Worm (Caenorhabditis elegans) whole organism, L1 larva: ENCODE measurements around the gene F14F3.4.

Experiments used
- aly-2 ChIP-seq: fragments of 150-350 bp; optimal IDR thresholded peaks from 2 replicates; lab custom pipeline; 2014; ENCODE audit warnings: missing biosample characterization, missing genetic modification characterization
- ceh-90 ChIP-seq: sonication (generic microtip); optimal IDR thresholded peaks from 2 replicates; lab custom pipeline; 2016; ENCODE audit warnings: missing genetic modification characterization, missing compliant biosample characterization
- efl-1 ChIP-seq, 4 experiments: fragments of 150-350 bp; optimal IDR thresholded peaks in 3 of 4; peaks in 1 of 4; 1 replicate in 1 of 4; 2 replicates in 3 of 4; lab custom pipeline; 2014; ENCODE audit warnings: missing biosample characterization in 2 of 4, missing genetic modification characterization in 2 of 4, missing genetic modification reagents in 2 of 4
- elt-2 ChIP-seq: sonication (generic microtip); optimal IDR thresholded peaks from 2 replicates; lab custom pipeline; 2016; ENCODE audit warnings: missing genetic modification characterization, mild to moderate bottlenecking, inconsistent platforms, missing compliant biosample characterization, missing genetic modification reagents
- hlh-17 ChIP-seq: fragments of 200-800 bp; sonication (Bioruptor generic); optimal IDR thresholded peaks from 2 replicates; lab custom pipeline; 2018; ENCODE audit warnings: missing genetic modification characterization, mild to moderate bottlenecking, missing compliant biosample characterization, moderate library complexity, borderline replicate concordance
- mef-2 ChIP-seq: fragments of 150-350 bp; optimal IDR thresholded peaks from 2 replicates; lab custom pipeline; 2014; ENCODE audit warnings: missing biosample characterization, missing genetic modification characterization
- nhr-12 ChIP-seq: sonication (generic microtip); optimal IDR thresholded peaks from 2 replicates; lab custom pipeline; 2017; ENCODE audit warnings: missing biosample characterization, missing genetic modification characterization
- nhr-237 ChIP-seq: fragments of 150-350 bp; optimal IDR thresholded peaks from 2 replicates; lab custom pipeline; 2014; ENCODE audit warnings: missing biosample characterization, missing genetic modification characterization
- sptf-1 ChIP-seq: fragments of 150-350 bp; optimal IDR thresholded peaks from 2 replicates; lab custom pipeline; 2014; ENCODE audit warnings: missing biosample characterization, missing genetic modification characterization
- zag-1 ChIP-seq: fragments of 150-350 bp; optimal IDR thresholded peaks from 2 replicates; lab custom pipeline; 2014; ENCODE audit warnings: missing biosample characterization, missing genetic modification characterization

ce11 chrX:10503393-10503792, 17.8 kb downstream of the F14F3.4 start:
- no peak for TF ChIP-seq zag-1 (tag; lab: Kevin White, UChicago)
- no peak for TF ChIP-seq nhr-12 (tag; lab: Kevin White, UChicago)
- no peak for TF ChIP-seq hlh-17 (GFP tag; lab: Kevin White, UChicago)
- TF ChIP-seq nhr-237 = no peak
- TF ChIP-seq efl-1 (optimal IDR thresholded peaks at IDR 0.05; lab: Kevin White, UChicago) = no peak
- TF ChIP-seq efl-1 (GFP tag; optimal IDR thresholded peaks at IDR 0.05 in 1 of 2; lab: Kevin White, UChicago) = no peak
- TF ChIP-seq elt-2 = no peak
- no peak for TF ChIP-seq sptf-1 (tag; lab: Kevin White, UChicago)
- TF ChIP-seq mef-2 (tag; lab: Kevin White, UChicago) = no peak
- TF ChIP-seq ceh-90 (tag; lab: Kevin White, UChicago) = no peak
- TF ChIP-seq aly-2 (tag; lab: Kevin White, UChicago) = no peak
